Worm (Caenorhabditis elegans): ENCODE results near the gene srbc-24.

Gene srbc-24

ce11 chrV:2151458-2151857 lies at the start of gene srbc-24:
Gene srbc-24, plus strand, starts transcription at chrV:2151758.
- TF ChIP-seq unc-62 (GFP tag; optimal IDR thresholded peaks at IDR 0.05), result no peak

ce11 chrV:2103118-2103517 lies 48.4 kb upstream of the srbc-24 start, which contains the start of gene F36F12.1:
Gene F36F12.1, minus strand, starts transcription at chrV:2103218.
- no peak for TF ChIP-seq unc-62 (GFP tag; optimal IDR thresholded peaks at IDR 0.05)

- TF ChIP-seq unc-62 (GFP tag; optimal IDR thresholded peaks at IDR 0.05), result no peak
Observed at ce11 chrV:2105976-2106375, 45.6 kb upstream of the srbc-24 start, which contains the start of gene F22F7.4. Gene F22F7.4, minus strand, starts transcription at chrV:2106076.

ce11 chrV:2109295-2109694 lies 42.3 kb upstream of the srbc-24 start, which contains the start of gene ckb-4:
Gene ckb-4, minus strand, starts transcription at chrV:2109434.
- TF ChIP-seq unc-62 (GFP tag; optimal IDR thresholded peaks at IDR 0.05), result no peak

- no peak for TF ChIP-seq unc-62 (GFP tag; optimal IDR thresholded peaks at IDR 0.05)
Observed at ce11 chrV:2110368-2110767, 41.2 kb upstream of the srbc-24 start, which contains the start of gene F22F7.3. Gene F22F7.3, plus strand, starts transcription at chrV:2110668.

- TF ChIP-seq unc-62 (GFP tag; optimal IDR thresholded peaks at IDR 0.05), result no peak
Observed at ce11 chrV:2118574-2118973, 33.0 kb upstream of the srbc-24 start, which contains the start of gene bgnt-1.2. Gene bgnt-1.2, minus strand, starts transcription at chrV:2118674.

ce11 chrV:2119529-2119928 lies 32.0 kb upstream of the srbc-24 start, which contains the start of gene F22F7.11:
Gene F22F7.11, plus strand, starts transcription at chrV:2119829.
- TF ChIP-seq unc-62 (GFP tag; optimal IDR thresholded peaks at IDR 0.05), result no peak

- TF ChIP-seq unc-62 (GFP tag; optimal IDR thresholded peaks at IDR 0.05), result no peak
Observed at ce11 chrV:2121910-2122362, 29.6 kb upstream of the srbc-24 start, which contains the start of gene F22F7.8. Gene F22F7.8, minus strand, starts transcription at chrV:2121960.

- TF ChIP-seq unc-62 (GFP tag; optimal IDR thresholded peaks at IDR 0.05), result no peak
Observed at ce11 chrV:2122517-2122916, 29.0 kb upstream of the srbc-24 start, which contains the start of gene F22F7.2. Gene F22F7.2, plus strand, starts transcription at chrV:2122782.

- no peak for TF ChIP-seq unc-62 (GFP tag; optimal IDR thresholded peaks at IDR 0.05)
Observed at ce11 chrV:2123164-2123563, 28.4 kb upstream of the srbc-24 start.

ce11 chrV:2126554-2126953 lies 25.0 kb upstream of the srbc-24 start:
- no peak for TF ChIP-seq unc-62 (GFP tag; optimal IDR thresholded peaks at IDR 0.05)

- TF ChIP-seq unc-62 (GFP tag; optimal IDR thresholded peaks at IDR 0.05), result no peak
Observed at ce11 chrV:2126996-2127585, 24.5 kb upstream of the srbc-24 start, which contains the start of gene ldp-1. Gene ldp-1, plus strand, starts transcription at chrV:2127535.

ce11 chrV:2132675-2133074 lies 18.9 kb upstream of the srbc-24 start:
- TF ChIP-seq unc-62 (GFP tag; optimal IDR thresholded peaks at IDR 0.05), result no peak

ce11 chrV:2133512-2133911 lies 18.0 kb upstream of the srbc-24 start:
- no peak for TF ChIP-seq unc-62 (GFP tag; optimal IDR thresholded peaks at IDR 0.05)

ce11 chrV:2134340-2134739 lies 17.2 kb upstream of the srbc-24 start:
- no peak for TF ChIP-seq unc-62 (GFP tag; optimal IDR thresholded peaks at IDR 0.05)

ce11 chrV:2135323-2135722 lies 16.2 kb upstream of the srbc-24 start:
- no peak for TF ChIP-seq unc-62 (GFP tag; optimal IDR thresholded peaks at IDR 0.05)

ce11 chrV:2137010-2137409 lies 14.5 kb upstream of the srbc-24 start:
- TF ChIP-seq unc-62 (GFP tag; optimal IDR thresholded peaks at IDR 0.05), result no peak

Data from whole organism, dauer.